Worm (Caenorhabditis elegans): ENCODE data around the gene exo-1.
A peak's percentile ranks its signal among the peaks of the same experiment; 100 is the strongest.

exo-1 gene

ce11 chrIII:13434404-13434803 lies 11.1 kb downstream of the exo-1 start, which contains the start of gene F45G2.7:
F45G2.7 (minus strand) TSS chrIII:13434504.
- TF ChIP-seq C06A6.2 (GFP tag; conservative IDR thresholded peaks at IDR 0.05) (no peak), ceh-79 (tag; optimal IDR thresholded peaks at IDR 0.05) (no peak), F57C9.4 (tag; optimal IDR thresholded peaks at IDR 0.05) (no peak), ama-1 (optimal IDR thresholded peaks at IDR 0.05) (no peak), ama-1 (GFP tag; optimal IDR thresholded peaks at IDR 0.05) (no peak), egl-18 (GFP tag; IDR thresholded peaks at IDR 0.05) (no peak), B0261.1 (tag; optimal IDR thresholded peaks at IDR 0.05) (no peak), tbp1 (GFP tag; optimal IDR thresholded peaks at IDR 0.05) (no peak), rcor-1 (GFP tag; IDR thresholded peaks at IDR 0.05) (no peak), Y79H2A.3 (GFP tag; conservative IDR thresholded peaks at IDR 0.05) (no peak), Y56A3A.18 (GFP tag; IDR thresholded peaks at IDR 0.05) (no peak), C17E4.6 (GFP tag; IDR thresholded peaks at IDR 0.05) (no peak), nfya-1 (tag; optimal IDR thresholded peaks at IDR 0.05; ENCODE audit: borderline replicate concordance, insufficient read depth) (no peak), lsy-27 (tag; optimal IDR thresholded peaks at IDR 0.05; ENCODE audit: borderline replicate concordance, insufficient read depth) (no peak), zim-3 (tag; optimal IDR thresholded peaks at IDR 0.05) (no peak), ztf-18 (tag; optimal IDR thresholded peaks at IDR 0.05) (no peak)

- TF ChIP-seq ztf-26 (tag; optimal IDR thresholded peaks at IDR 0.05): no peak
- TF ChIP-seq efl-1 (GFP tag; optimal IDR thresholded peaks at IDR 0.05): no peak
Observed at ce11 chrIII:13435570-13435969, 12.3 kb downstream of the exo-1 start, which contains the start of gene F45G2.8. F45G2.8 (minus strand) TSS chrIII:13435670.

DNA sequence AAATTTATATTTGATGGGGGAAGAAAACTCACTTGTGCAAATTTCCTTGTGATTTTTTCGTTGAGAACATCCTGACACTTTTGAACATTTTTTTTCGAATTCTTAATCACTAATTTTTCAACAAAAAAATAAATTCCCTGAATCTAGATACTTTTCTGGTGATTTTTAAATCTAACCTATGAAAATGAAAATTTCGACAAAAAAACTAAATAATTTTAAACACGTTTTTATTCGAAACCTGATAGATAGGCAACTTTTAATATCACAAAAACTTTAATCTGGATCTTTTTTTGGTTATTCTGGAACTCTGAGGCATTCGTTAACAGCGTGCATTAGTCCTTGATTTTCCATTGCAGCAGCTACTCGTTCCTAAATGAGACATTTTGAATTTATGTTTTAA lies 13.5 kb downstream of the exo-1 start, which contains the start of gene F45G2.9:
Gene F45G2.9 (minus strand): TSS at position 101 of the 400 bp plus-strand sequence.
- TF ChIP-seq B0019.2 (GFP tag; conservative IDR thresholded peaks at IDR 0.05) (no peak), ceh-79 (tag; optimal IDR thresholded peaks at IDR 0.05) (no peak), lin-35 (GFP tag; optimal IDR thresholded peaks at IDR 0.05) (no peak), F33H1.4 (GFP tag; IDR thresholded peaks at IDR 0.05) (no peak), ceh-100 (GFP tag; IDR thresholded peaks at IDR 0.05) (no peak), dpl-1 (GFP tag; optimal IDR thresholded peaks at IDR 0.05) (no peak), let-526 (GFP tag; IDR thresholded peaks at IDR 0.05) (no peak)

ce11 chrIII:13439415-13439814 lies 16.1 kb downstream of the exo-1 start, which contains the start of gene ciao-2B:
ciao-2B (minus strand) TSS chrIII:13439544.
- TF ChIP-seq lin-35 (GFP tag; optimal IDR thresholded peaks at IDR 0.05) (peak in 1 of 3 experiments; percentile 64), hsf-1 (GFP tag; IDR thresholded peaks at IDR 0.05) (0 out of 2 replicates have a peak, but pooled peaks have one; percentile 11), chd-7 (tag; optimal IDR thresholded peaks at IDR 0.05) (no peak), lin-54 (GFP tag; optimal IDR thresholded peaks at IDR 0.05) (peak; percentile 39)

DNA sequence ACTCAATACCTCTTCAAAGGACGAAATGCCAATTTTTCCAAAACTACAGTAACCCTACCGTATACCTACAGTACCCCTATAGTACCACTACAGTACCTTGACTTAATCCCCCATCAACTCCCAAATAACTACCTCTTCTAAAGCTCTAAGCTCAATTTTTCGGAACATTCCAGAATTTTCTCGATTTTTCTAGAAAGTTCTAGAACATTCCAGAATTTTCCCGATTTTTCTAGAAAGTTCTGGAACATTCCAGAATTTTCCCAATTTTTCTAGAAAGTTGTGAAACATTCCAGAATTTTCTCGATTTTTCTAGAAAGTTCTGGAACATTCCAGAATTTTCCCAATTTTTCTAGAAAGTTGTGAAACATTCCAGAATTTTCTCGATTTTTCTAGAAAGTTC lies 23.6 kb downstream of the exo-1 start:
- peak; percentile 91 for TF ChIP-seq hsf-1 (GFP tag; IDR thresholded peaks at IDR 0.05)

DNA sequence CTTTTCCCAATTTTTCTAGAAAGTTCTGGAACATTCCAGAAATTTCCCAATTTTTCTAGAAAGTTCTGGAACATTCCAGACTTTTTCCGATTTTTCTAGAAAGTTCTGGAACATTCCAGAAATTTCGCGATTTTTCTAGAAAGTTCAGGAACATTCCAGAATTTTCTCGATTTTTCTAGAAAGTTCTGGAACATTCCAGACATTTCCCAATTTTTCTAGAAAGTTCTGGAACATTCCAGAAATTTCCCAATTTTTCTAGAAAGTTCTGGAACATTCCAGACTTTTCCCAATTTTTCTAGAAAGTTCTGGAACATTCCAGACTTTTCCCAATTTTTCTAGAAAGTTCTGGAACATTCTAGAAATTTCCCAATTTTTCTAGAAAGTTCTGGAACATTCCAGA lies 24.1 kb downstream of the exo-1 start:
- TF ChIP-seq ceh-40 (GFP tag; IDR thresholded peaks at IDR 0.05) (peak; percentile 93), bed-1 (GFP tag; IDR thresholded peaks at IDR 0.05) (0 out of 2 replicates have a peak, but pooled peaks have one; percentile 45), Y95B8A.8 (GFP tag; IDR thresholded peaks at IDR 0.05) (peak; percentile 47; the same call in 1 of the 2 replicates), hmg-1.2 (GFP tag; IDR thresholded peaks at IDR 0.05) (0 out of 2 replicates have a peak, but pooled peaks have one; percentile 12), nfyb-1 (GFP tag; IDR thresholded peaks at IDR 0.05) (peak; percentile 87), attf-6 (GFP tag; IDR thresholded peaks at IDR 0.05) (peak; percentile 81), egrh-3 (GFP tag; IDR thresholded peaks at IDR 0.05) (peak; percentile 69), cebp-2 (GFP tag; IDR thresholded peaks at IDR 0.05) (peak; percentile 18; the same call in 1 of the 2 replicates), dox-1 (GFP tag; IDR thresholded peaks at IDR 0.05) (peak; percentile 99), B0019.2 (GFP tag; conservative IDR thresholded peaks at IDR 0.05) (peak; percentile 66; the same call in 1 of the 2 replicates), madf-6 (GFP tag; IDR thresholded peaks at IDR 0.05) (peak; percentile 65), F33H1.4 (GFP tag; IDR thresholded peaks at IDR 0.05) (peak; percentile 40; the same call in 1 of the 2 replicates), aptf-3 (GFP tag; IDR thresholded peaks at IDR 0.05) (peak; percentile 96), D2030.7 (GFP tag; IDR thresholded peaks at IDR 0.05) (peak; percentile 58), hsf-1 (GFP tag; IDR thresholded peaks at IDR 0.05) (peak; percentile 99), mcd-1 (GFP tag; IDR thresholded peaks at IDR 0.05) (peak; percentile 32; the same call in 1 of the 2 replicates), pbrm-1 (GFP tag; IDR thresholded peaks at IDR 0.05) (peak; percentile 90), rcor-1 (GFP tag; IDR thresholded peaks at IDR 0.05) (peak; percentile 92)

Data from whole organism, young adult.